Worm (Caenorhabditis elegans): ENCODE results near the gene Y54G2A.38.

ce11 chrIV:2762380-2762779, 3.1 kb downstream of the Y54G2A.38 start, which contains the start of gene Y54G2A.77:
- TF ChIP-seq tbx-2 (tag; optimal IDR thresholded peaks at IDR 0.05) (no peak), aly-2 (tag; optimal IDR thresholded peaks at IDR 0.05) (no peak), mef-2 (tag; optimal IDR thresholded peaks at IDR 0.05) (no peak), nhr-237 (tag; optimal IDR thresholded peaks at IDR 0.05) (no peak), blmp-1 (tag; optimal IDR thresholded peaks at IDR 0.05) (no peak), elt-2 (tag; optimal IDR thresholded peaks at IDR 0.05) (no peak), lin-13 (GFP tag; optimal IDR thresholded peaks at IDR 0.05) (no peak), ztf-11 (tag; optimal IDR thresholded peaks at IDR 0.05) (no peak), isw-1 (GFP tag; IDR thresholded peaks at IDR 0.05) (no peak), mab-9 (GFP tag; IDR thresholded peaks at IDR 0.05) (no peak)

All from whole organism, L1 larva.